Fruit fly (Drosophila melanogaster) whole organism, embryonic: ENCODE results near the gene CG32313.

Source experiments
- Atf3 ChIP-seq: fragments of 200-800 bp; sonication (Bioruptor generic); optimal IDR thresholded peaks from 3 replicates; lab custom pipeline; 2016; ENCODE audit warnings: missing biosample characterization, missing genetic modification characterization
- CG1024 ChIP-seq: fragments of 200-800 bp; sonication (Bioruptor generic); IDR thresholded peaks from 2 replicates; pipeline ENCODE4 v1.3.6; 2022; ENCODE audit warnings: missing biosample characterization, missing genetic modification characterization
- CG11723 ChIP-seq: fragments of 200-800 bp; sonication (Bioruptor generic); optimal IDR thresholded peaks from 2 replicates; lab custom pipeline; 2017; ENCODE audit warnings: missing biosample characterization, mild to moderate bottlenecking, missing genetic modification characterization
- CG12219 ChIP-seq: fragments of 200-800 bp; sonication (Bioruptor generic); optimal IDR thresholded peaks from 3 replicates; lab custom pipeline; 2018; ENCODE audit warnings: missing biosample characterization, mild to moderate bottlenecking, missing genetic modification characterization
- CG1233 ChIP-seq: fragments of 200-800 bp; sonication (Bioruptor generic); optimal IDR thresholded peaks from 4 replicates; lab custom pipeline; 2018; ENCODE audit warnings: missing biosample characterization, mild to moderate bottlenecking, missing genetic modification characterization
- CG12769 ChIP-seq: fragments of 200-800 bp; sonication (Bioruptor generic); optimal IDR thresholded peaks from 2 replicates; lab custom pipeline; 2019; ENCODE audit warnings: missing biosample characterization, mild to moderate bottlenecking, missing genetic modification characterization, moderate library complexity
- CG13424 ChIP-seq: fragments of 200-800 bp; sonication (Bioruptor generic); optimal IDR thresholded peaks from 2 replicates; lab custom pipeline; 2019; ENCODE audit warnings: missing biosample characterization, mild to moderate bottlenecking, missing genetic modification characterization, moderate library complexity
- CG13894 ChIP-seq: fragments of 200-800 bp; sonication (Bioruptor generic); optimal IDR thresholded peaks from 3 replicates; lab custom pipeline; 2018; ENCODE audit warnings: missing biosample characterization, mild to moderate bottlenecking, missing genetic modification characterization, moderate library complexity
- CG14860 ChIP-seq: fragments of 200-800 bp; sonication (Bioruptor generic); IDR thresholded peaks from 3 replicates; pipeline ENCODE4 v1.3.6; 2022; ENCODE audit warnings: missing biosample characterization, missing genetic modification characterization; ENCODE audit not compliant: partially characterized antibody
- CG34224 ChIP-seq: fragments of 200-800 bp; sonication (Bioruptor generic); IDR thresholded peaks from 3 replicates; pipeline ENCODE4 v1.3.6; 2022; ENCODE audit warnings: missing biosample characterization, missing genetic modification characterization; ENCODE audit not compliant: partially characterized antibody
- CG6175 ChIP-seq: fragments of 200-800 bp; sonication (Bioruptor generic); IDR thresholded peaks from 3 replicates; pipeline ENCODE4 v1.3.6; 2022; ENCODE audit warnings: missing biosample characterization, missing genetic modification characterization
- CG7556 ChIP-seq: fragments of 200-800 bp; sonication (Bioruptor generic); optimal IDR thresholded peaks from 2 replicates; lab custom pipeline; 2017; ENCODE audit warnings: missing biosample characterization, mild to moderate bottlenecking, missing genetic modification characterization
- CG9932 ChIP-seq: fragments of 200-800 bp; sonication (Bioruptor generic); IDR thresholded peaks from 2 replicates; pipeline ENCODE4 v1.3.6; 2022; ENCODE audit warnings: missing biosample characterization, missing genetic modification characterization
- CTCF ChIP-seq: fragments of 200-800 bp; sonication (Bioruptor generic); optimal IDR thresholded peaks from 2 replicates; lab custom pipeline; 2017; ENCODE audit warnings: missing biosample characterization, mild to moderate bottlenecking, missing genetic modification characterization, moderate library complexity
- Camta ChIP-seq: fragments of 200-800 bp; sonication (Bioruptor generic); optimal IDR thresholded peaks from 2 replicates; lab custom pipeline; 2016; ENCODE audit warnings: missing biosample characterization, missing genetic modification characterization
- Dek ChIP-seq: fragments of 200-800 bp; sonication (Bioruptor generic); optimal IDR thresholded peaks from 3 replicates; lab custom pipeline; 2019; ENCODE audit warnings: missing biosample characterization, mild to moderate bottlenecking, missing genetic modification characterization, moderate library complexity
- Dref ChIP-seq: fragments of 200-800 bp; sonication (Bioruptor generic); IDR thresholded peaks from 2 replicates; pipeline ENCODE4 v1.3.6; 2022; ENCODE audit warnings: missing biosample characterization, missing genetic modification characterization
- E2f2 ChIP-seq: fragments of 200-800 bp; sonication (Bioruptor generic); IDR thresholded peaks from 2 replicates; pipeline ENCODE4 v1.3.6; 2022; ENCODE audit warnings: missing biosample characterization, missing genetic modification characterization
- Eip74EF ChIP-seq, 2 experiments: fragments of 200-800 bp in 1 of 2; fragments of >200 bp in 1 of 2; sonication (Bioruptor generic) in 1 of 2; optimal IDR thresholded peaks; 2 replicates each; lab custom pipeline; 2017 to 2019; ENCODE audit warnings: missing biosample characterization in 2 of 2, missing genetic modification characterization in 2 of 2, mild to moderate bottlenecking in 1 of 2, moderate library complexity in 1 of 2
- Lpt ChIP-seq: fragments of >200 bp; optimal IDR thresholded peaks from 2 replicates; lab custom pipeline; 2018; ENCODE audit warnings: missing biosample characterization, missing genetic modification characterization
- MESR4 ChIP-seq: fragments of 200-800 bp; sonication (Bioruptor generic); optimal IDR thresholded peaks from 2 replicates; lab custom pipeline; 2018; ENCODE audit warnings: missing biosample characterization, mild to moderate bottlenecking, missing genetic modification characterization, moderate library complexity
- Mad ChIP-seq: fragments of 200-800 bp; sonication (Bioruptor generic); optimal IDR thresholded peaks from 2 replicates; lab custom pipeline; 2016; ENCODE audit warnings: missing biosample characterization, missing genetic modification characterization
- Mrtf ChIP-seq: fragments of 200-800 bp; sonication (Bioruptor generic); IDR thresholded peaks from 3 replicates; pipeline ENCODE4 v1.3.6; 2022; ENCODE audit warnings: missing biosample characterization, missing genetic modification characterization
- NC2β ChIP-seq: fragments of 200-800 bp; sonication (Bioruptor generic); optimal IDR thresholded peaks from 2 replicates; lab custom pipeline; 2016; ENCODE audit warnings: missing biosample characterization, missing genetic modification characterization
- NK7.1 ChIP-seq: fragments of 200-800 bp; sonication (Bioruptor generic); optimal IDR thresholded peaks from 3 replicates; lab custom pipeline; 2016; ENCODE audit warnings: missing biosample characterization, missing genetic modification characterization
- NfI ChIP-seq: fragments of 200-800 bp; sonication (Bioruptor generic); optimal IDR thresholded peaks from 3 replicates; lab custom pipeline; 2018; ENCODE audit warnings: missing biosample characterization, mild to moderate bottlenecking, missing genetic modification characterization, moderate library complexity
- Oli ChIP-seq: fragments of 200-800 bp; sonication (Bioruptor generic); optimal IDR thresholded peaks from 2 replicates; lab custom pipeline; 2018; ENCODE audit warnings: missing biosample characterization, mild to moderate bottlenecking, missing genetic modification characterization, moderate library complexity
- Rx ChIP-seq: fragments of 200-800 bp; sonication (Bioruptor generic); IDR thresholded peaks from 2 replicates; pipeline ENCODE4 v1.3.6; 2022; ENCODE audit warnings: missing biosample characterization, missing genetic modification characterization
- Six4 ChIP-seq: fragments of 200-800 bp; sonication (Bioruptor generic); optimal IDR thresholded peaks from 2 replicates; lab custom pipeline; 2016; ENCODE audit warnings: missing biosample characterization, missing genetic modification characterization
- Sox102F ChIP-seq: fragments of 200-800 bp; sonication (Bioruptor generic); optimal IDR thresholded peaks from 2 replicates; lab custom pipeline; 2018; ENCODE audit warnings: missing biosample characterization, mild to moderate bottlenecking, missing genetic modification characterization, moderate library complexity
- YL-1 ChIP-seq: fragments of 200-800 bp; sonication (Bioruptor generic); optimal IDR thresholded peaks from 3 replicates; lab custom pipeline; 2017; ENCODE audit warnings: missing biosample characterization, mild to moderate bottlenecking, missing genetic modification characterization
- btn ChIP-seq: fragments of 200-800 bp; sonication (Bioruptor generic); optimal IDR thresholded peaks from 2 replicates; lab custom pipeline; 2016; ENCODE audit warnings: missing biosample characterization, missing genetic modification characterization
- cad ChIP-seq: fragments of >200 bp; optimal IDR thresholded peaks from 2 replicates; lab custom pipeline; 2017; ENCODE audit warnings: missing biosample characterization, missing genetic modification characterization
- chm ChIP-seq: fragments of 200-800 bp; sonication (Bioruptor generic); IDR thresholded peaks from 2 replicates; pipeline ENCODE4 v1.3.6; 2022; ENCODE audit warnings: missing biosample characterization, missing genetic modification characterization
- ci ChIP-seq: fragments of 200-800 bp; sonication (Bioruptor generic); IDR thresholded peaks from 3 replicates; pipeline ENCODE4 v1.3.6; 2022; ENCODE audit warnings: missing biosample characterization, missing genetic modification characterization
- da ChIP-seq: fragments of 200-800 bp; sonication (Bioruptor generic); optimal IDR thresholded peaks from 2 replicates; lab custom pipeline; 2016; ENCODE audit warnings: missing biosample characterization, missing genetic modification characterization
- fd102C ChIP-seq: fragments of 200-800 bp; sonication (Bioruptor generic); optimal IDR thresholded peaks from 2 replicates; lab custom pipeline; 2018; ENCODE audit warnings: missing biosample characterization, mild to moderate bottlenecking, missing genetic modification characterization, moderate library complexity
- knrl ChIP-seq: fragments of 200-800 bp; sonication (Bioruptor generic); IDR thresholded peaks from 3 replicates; pipeline ENCODE4 v1.3.6; 2022; ENCODE audit warnings: missing biosample characterization, missing genetic modification characterization; ENCODE audit not compliant: partially characterized antibody
- lbe ChIP-seq: fragments of 200-800 bp; sonication (Bioruptor generic); optimal IDR thresholded peaks from 2 replicates; lab custom pipeline; 2016; ENCODE audit warnings: missing biosample characterization, mild to moderate bottlenecking, missing genetic modification characterization
- nerfin-2 ChIP-seq: fragments of 200-800 bp; sonication (Bioruptor generic); IDR thresholded peaks from 2 replicates; pipeline ENCODE4 v1.3.6; 2022; ENCODE audit warnings: missing biosample characterization, missing genetic modification characterization; ENCODE audit not compliant: partially characterized antibody
- pum ChIP-seq: fragments of 200-800 bp; sonication (Bioruptor generic); optimal IDR thresholded peaks from 2 replicates; lab custom pipeline; 2016; ENCODE audit warnings: missing biosample characterization, missing genetic modification characterization
- sd ChIP-seq: fragments of 200-800 bp; sonication (Bioruptor generic); optimal IDR thresholded peaks from 3 replicates; lab custom pipeline; 2018; ENCODE audit warnings: missing biosample characterization, mild to moderate bottlenecking, missing genetic modification characterization, moderate library complexity
- sr ChIP-seq: fragments of 200-800 bp; sonication (Bioruptor generic); IDR thresholded peaks from 3 replicates; pipeline ENCODE4 v1.3.6; 2022; ENCODE audit warnings: missing biosample characterization, missing genetic modification characterization
- stwl ChIP-seq: fragments of 200-800 bp; sonication (Bioruptor generic); optimal IDR thresholded peaks from 3 replicates; lab custom pipeline; 2018; ENCODE audit warnings: missing biosample characterization, mild to moderate bottlenecking, missing genetic modification characterization, moderate library complexity
- sug ChIP-seq: fragments of 200-800 bp; optimal IDR thresholded peaks from 2 replicates; lab custom pipeline; 2019; ENCODE audit warnings: missing biosample characterization, mild to moderate bottlenecking, missing genetic modification characterization, moderate library complexity
- tin ChIP-seq: fragments of 200-800 bp; sonication (Bioruptor generic); optimal IDR thresholded peaks from 3 replicates; lab custom pipeline; 2016; ENCODE audit warnings: missing biosample characterization, missing genetic modification characterization
- tio ChIP-seq: fragments of 200-800 bp; sonication (Bioruptor generic); optimal IDR thresholded peaks from 2 replicates; lab custom pipeline; 2017; ENCODE audit warnings: missing biosample characterization, missing genetic modification characterization, inconsistent platforms
- usp ChIP-seq: fragments of >200 bp; optimal IDR thresholded peaks from 2 replicates; lab custom pipeline; 2017; ENCODE audit warnings: missing biosample characterization, missing genetic modification characterization
- vfl ChIP-seq: fragments of 200-800 bp; sonication (Bioruptor generic); optimal IDR thresholded peaks from 2 replicates; lab custom pipeline; 2016; ENCODE audit warnings: missing biosample characterization, missing genetic modification characterization
- yki ChIP-seq: fragments of >200 bp; optimal IDR thresholded peaks from 3 replicates; lab custom pipeline; 2018

CG32313 gene

dm6 chr3L:1587140-1587849, 41.8 kb upstream of the CG32313 start (continued):
- TF ChIP-seq sd (no peak), CG7556 (GFP tag; lab: Kevin White, UChicago) (peak; percentile 61), Atf3 (GFP tag; lab: Kevin White, UChicago) (peak; percentile 52), CG9932 (GFP tag; lab: Robert Waterston, UW) (peak; percentile 90), CG12219 (GFP tag; lab: Kevin White, UChicago) (peak; percentile 76), Lpt (GFP tag; lab: Kevin White, UChicago) (no peak), CG14860 (GFP tag; lab: Robert Waterston, UW) (no peak), vfl (GFP tag; lab: Kevin White, UChicago) (peak; percentile 33), YL-1 (GFP tag; lab: Kevin White, UChicago) (no peak), CG13894 (peak; percentile 57), CG1024 (GFP tag; lab: Robert Waterston, UW) (peak; percentile 73), tio (GFP tag; lab: Kevin White, UChicago) (peak; percentile 51), Six4 (GFP tag; lab: Kevin White, UChicago) (peak; percentile 79), sug (peak; percentile 62), Rx (GFP tag; lab: Robert Waterston, UW) (peak; percentile 84), NC2β (GFP tag; lab: Kevin White, UChicago) (peak; percentile 45), MESR4 (no peak), cad (GFP tag; lab: Kevin White, UChicago) (no peak), tin (GFP tag; lab: Kevin White, UChicago) (peak; percentile 90), CG6175 (GFP tag; lab: Robert Waterston, UW) (0 out of 3 replicates have a peak, but pooled peaks have one; percentile 49), Dref (GFP tag; lab: Robert Waterston, UW) (peak; percentile 33; the same call in 1 of the 2 replicates), CG12769 (tag; lab: Kevin White, UChicago) (peak; percentile 94), da (GFP tag; lab: Kevin White, UChicago) (peak; percentile 24), fd102C (GFP tag; lab: Kevin White, UChicago) (no peak), CG34224 (GFP tag; lab: Robert Waterston, UW) (no peak), nerfin-2 (GFP tag; lab: Robert Waterston, UW) (no peak), E2f2 (peak; percentile 56), chm (GFP tag; lab: Robert Waterston, UW) (peak; percentile 89), Camta (peak; percentile 82), NfI (GFP tag; lab: Kevin White, UChicago) (peak; percentile 74), yki (lab: Kevin White, UChicago) (no peak), Dek (tag; lab: Kevin White, UChicago) (peak; percentile 49), Oli (tag; lab: Kevin White, UChicago) (peak; percentile 81), Mrtf (GFP tag; lab: Robert Waterston, UW) (peak; percentile 92), knrl (GFP tag; lab: Robert Waterston, UW) (no peak), usp (GFP tag; lab: Kevin White, UChicago) (no peak), pum (GFP tag; lab: Kevin White, UChicago) (peak; percentile 76), CG13424 (tag; lab: Kevin White, UChicago) (peak; percentile 80), ci (GFP tag; lab: Robert Waterston, UW) (peak; percentile 83), sr (GFP tag; lab: Robert Waterston, UW) (peak; percentile 56; the same call in 2 of the 3 replicates), CTCF (GFP tag; lab: Kevin White, UChicago) (peak; percentile 21), Sox102F (GFP tag; lab: Kevin White, UChicago) (peak; percentile 77), NK7.1 (peak; percentile 74), CG1233 (GFP tag; lab: Kevin White, UChicago) (peak; percentile 74), btn (GFP tag; lab: Kevin White, UChicago) (peak; percentile 53), Eip74EF (GFP tag; optimal IDR thresholded peaks at IDR 0.05; lab: Kevin White, UChicago) (peak in 1 of 2 experiments; percentile 35), lbe (GFP tag; lab: Kevin White, UChicago) (no peak), CG11723 (GFP tag; lab: Kevin White, UChicago) (peak; percentile 54), stwl (tag; lab: Kevin White, UChicago) (no peak), Mad (GFP tag; lab: Kevin White, UChicago) (peak; percentile 60)
